Fruit fly (Drosophila melanogaster) whole organism, pupa: ENCODE data around the gene ras.
A peak's percentile ranks its signal among the peaks of the same experiment; 100 is the strongest.

ENCODE experiments used
- CG10348 ChIP-seq: fragments of 200-800 bp; sonication (Bioruptor generic); IDR thresholded peaks from 2 replicates; pipeline ENCODE4 v1.3.6; 2022; ENCODE audit warnings: missing biosample characterization, missing genetic modification characterization
- CG13204 ChIP-seq: fragments of 200-800 bp; sonication (Bioruptor generic); optimal IDR thresholded peaks from 2 replicates; lab custom pipeline; 2018; ENCODE audit warnings: missing biosample characterization, mild to moderate bottlenecking, missing genetic modification characterization, moderate library complexity
- CG14655 ChIP-seq: fragments of 200-800 bp; sonication (Bioruptor generic); optimal IDR thresholded peaks from 3 replicates; lab custom pipeline; 2017; ENCODE audit warnings: mild to moderate bottlenecking, missing biosample characterization, missing genetic modification reagents, missing genetic modification characterization
- CG32121 ChIP-seq: fragments of 200-800 bp; sonication (Bioruptor generic); IDR thresholded peaks from 2 replicates; pipeline ENCODE4 v1.3.6; 2022; ENCODE audit warnings: missing biosample characterization, missing genetic modification characterization
- CG4496 ChIP-seq: fragments of 200-800 bp; sonication (Bioruptor generic); IDR thresholded peaks from 3 replicates; pipeline ENCODE4 v1.3.6; 2022; ENCODE audit warnings: missing biosample characterization, missing genetic modification characterization
- CG8159 ChIP-seq: fragments of 200-800 bp; sonication (Bioruptor generic); optimal IDR thresholded peaks from 3 replicates; lab custom pipeline; 2018; ENCODE audit warnings: missing biosample characterization, mild to moderate bottlenecking, missing genetic modification characterization, moderate library complexity
- CG8301 ChIP-seq: fragments of 200-800 bp; sonication (Bioruptor generic); optimal IDR thresholded peaks from 2 replicates; lab custom pipeline; 2018; ENCODE audit warnings: missing biosample characterization, mild to moderate bottlenecking, missing genetic modification characterization
- CG9948 ChIP-seq: fragments of 200-800 bp; sonication (Bioruptor generic); optimal IDR thresholded peaks from 2 replicates; lab custom pipeline; 2018; ENCODE audit warnings: missing biosample characterization, mild to moderate bottlenecking, missing genetic modification characterization, moderate library complexity
- D1 ChIP-seq: fragments of 200-800 bp; sonication (Bioruptor generic); optimal IDR thresholded peaks from 2 replicates; lab custom pipeline; 2018; ENCODE audit warnings: missing biosample characterization, mild to moderate bottlenecking, missing genetic modification characterization, moderate library complexity
- EcR ChIP-seq: fragments of 200-800 bp; sonication (Bioruptor generic); optimal IDR thresholded peaks from 3 replicates; lab custom pipeline; 2019; ENCODE audit warnings: missing biosample characterization, missing genetic modification characterization, mild to moderate bottlenecking, moderate library complexity, missing genetic modification reagents
- Pif1A ChIP-seq: fragments of 200-800 bp; sonication (Bioruptor generic); optimal IDR thresholded peaks from 3 replicates; lab custom pipeline; 2016; ENCODE audit warnings: missing biosample characterization, missing genetic modification characterization
- gl ChIP-seq: fragments of 200-800 bp; sonication (Bioruptor generic); optimal IDR thresholded peaks from 2 replicates; lab custom pipeline; 2018; ENCODE audit warnings: missing biosample characterization, mild to moderate bottlenecking, missing genetic modification characterization

dm6 chrX:10741754-10742577 lies 2.3 kb upstream of the ras start:
- peak; percentile 26 for TF ChIP-seq CG9948 (tag; lab: Kevin White, UChicago)
- TF ChIP-seq CG10348, result no peak
- peak; percentile 48 for TF ChIP-seq CG8159
- peak; percentile 80 for TF ChIP-seq CG4496 (GFP tag; lab: Robert Waterston, UW)
- peak; percentile 61 for TF ChIP-seq gl
- peak; percentile 25 for TF ChIP-seq Pif1A
- TF ChIP-seq CG14655 (GFP tag; lab: Kevin White, UChicago), result peak; percentile 75
- peak; percentile 26; the same call in 1 of the 2 replicates for TF ChIP-seq CG32121 (GFP tag; lab: Robert Waterston, UW)
- peak; percentile 50 for TF ChIP-seq CG13204 (GFP tag; lab: Kevin White, UChicago)
- TF ChIP-seq CG8301, result peak; percentile 51
- peak; percentile 71 for TF ChIP-seq EcR (GFP tag; lab: Kevin White, UChicago)
- TF ChIP-seq D1 (tag; lab: Kevin White, UChicago), result no peak
